Fruit fly (Drosophila melanogaster): ENCODE measurements around the gene CG42714.

Gene CG42714

DNA sequence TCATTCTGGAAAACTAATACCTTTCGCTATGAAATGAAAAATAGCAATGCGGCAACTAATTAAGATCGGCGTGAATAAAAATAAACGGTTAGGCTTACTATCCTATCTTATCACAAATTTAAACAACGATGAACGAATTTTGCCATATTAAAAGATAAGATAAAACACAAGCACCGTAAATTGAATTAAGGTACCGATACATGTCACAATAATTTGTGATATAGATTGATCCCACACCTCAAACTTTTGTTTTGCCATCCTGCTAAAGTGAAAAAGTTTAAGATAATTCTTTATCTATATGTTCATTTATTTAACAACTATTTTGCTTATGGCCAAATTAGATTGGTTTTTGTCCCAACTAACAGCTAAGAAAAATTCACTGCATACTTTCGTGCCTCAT, at the start of gene CG42714:
Gene CG42714 (minus strand): TSS at position 22 of the 400 bp plus-strand sequence.
- TF ChIP-seq CG8301 (tag; optimal IDR thresholded peaks at IDR 0.05): no peak
- TF ChIP-seq Snoo (tag; optimal IDR thresholded peaks at IDR 0.05): no peak
- no peak for TF ChIP-seq Pif1A (GFP tag; optimal IDR thresholded peaks at IDR 0.05)
- no peak for TF ChIP-seq CG13204 (GFP tag; optimal IDR thresholded peaks at IDR 0.05)
- TF ChIP-seq gl (tag; optimal IDR thresholded peaks at IDR 0.05): no peak
- no peak for TF ChIP-seq CG8159 (tag; optimal IDR thresholded peaks at IDR 0.05)
- TF ChIP-seq CG9948 (tag; optimal IDR thresholded peaks at IDR 0.05): no peak
- TF ChIP-seq D1 (tag; optimal IDR thresholded peaks at IDR 0.05): no peak
- no peak for TF ChIP-seq CG4496 (GFP tag; IDR thresholded peaks at IDR 0.05)
- no peak for TF ChIP-seq CG32121 (GFP tag; IDR thresholded peaks at IDR 0.05)
- no peak for TF ChIP-seq fd96Ca (GFP tag; IDR thresholded peaks at IDR 0.05)
- TF ChIP-seq CG34367 (tag; optimal IDR thresholded peaks at IDR 0.05): no peak
- TF ChIP-seq CG10348 (GFP tag; IDR thresholded peaks at IDR 0.05): no peak
- no peak for TF ChIP-seq EcR (GFP tag; optimal IDR thresholded peaks at IDR 0.05)
- TF ChIP-seq Ets98B (GFP tag; IDR thresholded peaks at IDR 0.05): no peak
- no peak for TF ChIP-seq CG17806 (tag; optimal IDR thresholded peaks at IDR 0.05)
- no peak for TF ChIP-seq CG12605 (GFP tag; IDR thresholded peaks at IDR 0.05)
- TF ChIP-seq CG15710 (tag; optimal IDR thresholded peaks at IDR 0.05): no peak
- no peak for TF ChIP-seq rn (GFP tag; IDR thresholded peaks at IDR 0.05)
- TF ChIP-seq Pif1B (GFP tag; optimal IDR thresholded peaks at IDR 0.05): no peak

DNA sequence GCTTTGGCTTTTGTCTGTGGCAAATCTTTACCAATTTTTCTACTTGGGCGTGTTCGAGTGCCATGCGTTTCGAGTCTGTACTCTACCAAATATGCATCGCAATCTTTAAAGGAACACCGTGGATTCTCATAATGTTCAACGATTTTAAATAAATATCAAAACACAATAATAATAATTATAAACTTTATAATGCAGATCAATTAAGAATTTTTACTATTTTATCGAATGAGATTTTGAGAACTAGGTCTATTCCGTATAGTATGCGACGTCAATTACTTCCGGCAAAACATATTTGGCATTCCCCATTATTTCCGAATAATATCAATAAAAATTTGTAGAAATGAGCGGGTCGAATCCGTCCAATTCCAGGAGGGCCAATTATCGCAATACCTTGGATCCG, 41.6 kb upstream of the CG42714 start, which contains the start of gene CG43168:
Gene CG43168 (plus strand): TSS at position 301 of the 400 bp plus-strand sequence.
- TF ChIP-seq gl (tag; optimal IDR thresholded peaks at IDR 0.05) (no peak), CG32121 (GFP tag; IDR thresholded peaks at IDR 0.05) (no peak), Ets98B (GFP tag; IDR thresholded peaks at IDR 0.05) (no peak), CG8301 (tag; optimal IDR thresholded peaks at IDR 0.05) (no peak), CG17806 (tag; optimal IDR thresholded peaks at IDR 0.05) (no peak), CG10348 (GFP tag; IDR thresholded peaks at IDR 0.05) (no peak)

dm6 chr3L:6274929-6275328, 41.1 kb upstream of the CG42714 start:
- TF ChIP-seq CG32121 (GFP tag; IDR thresholded peaks at IDR 0.05) (peak; percentile 87), Ets98B (GFP tag; IDR thresholded peaks at IDR 0.05) (peak; percentile 72), CG15710 (tag; optimal IDR thresholded peaks at IDR 0.05) (no peak), CG14655 (GFP tag; optimal IDR thresholded peaks at IDR 0.05) (no peak), CG9948 (tag; optimal IDR thresholded peaks at IDR 0.05) (no peak), gl (tag; optimal IDR thresholded peaks at IDR 0.05) (no peak), CG34367 (tag; optimal IDR thresholded peaks at IDR 0.05) (no peak), CG4496 (GFP tag; IDR thresholded peaks at IDR 0.05) (peak; percentile 79), CG13204 (GFP tag; optimal IDR thresholded peaks at IDR 0.05) (no peak), CG17806 (tag; optimal IDR thresholded peaks at IDR 0.05) (no peak), rn (GFP tag; IDR thresholded peaks at IDR 0.05) (peak; percentile 50; the same call in 1 of the 2 replicates), fd96Ca (GFP tag; IDR thresholded peaks at IDR 0.05) (peak; percentile 61; the same call in 2 of the 3 replicates), CG12605 (GFP tag; IDR thresholded peaks at IDR 0.05) (peak; percentile 86), CG8301 (tag; optimal IDR thresholded peaks at IDR 0.05) (no peak), D1 (tag; optimal IDR thresholded peaks at IDR 0.05) (no peak)

- TF ChIP-seq Pif1B (GFP tag; optimal IDR thresholded peaks at IDR 0.05) (peak; percentile 32), CG8159 (tag; optimal IDR thresholded peaks at IDR 0.05) (peak; percentile 64), CG32121 (GFP tag; IDR thresholded peaks at IDR 0.05) (no peak), CG15710 (tag; optimal IDR thresholded peaks at IDR 0.05) (peak; percentile 50), CG10348 (GFP tag; IDR thresholded peaks at IDR 0.05) (no peak), Ets98B (GFP tag; IDR thresholded peaks at IDR 0.05) (no peak), CG9948 (tag; optimal IDR thresholded peaks at IDR 0.05) (peak; percentile 42), Snoo (tag; optimal IDR thresholded peaks at IDR 0.05) (peak; percentile 41), Pif1A (GFP tag; optimal IDR thresholded peaks at IDR 0.05) (peak; percentile 36), CG17806 (tag; optimal IDR thresholded peaks at IDR 0.05) (peak; percentile 54)
Observed at dm6 chr3L:6270283-6270682, 36.4 kb upstream of the CG42714 start.

DNA sequence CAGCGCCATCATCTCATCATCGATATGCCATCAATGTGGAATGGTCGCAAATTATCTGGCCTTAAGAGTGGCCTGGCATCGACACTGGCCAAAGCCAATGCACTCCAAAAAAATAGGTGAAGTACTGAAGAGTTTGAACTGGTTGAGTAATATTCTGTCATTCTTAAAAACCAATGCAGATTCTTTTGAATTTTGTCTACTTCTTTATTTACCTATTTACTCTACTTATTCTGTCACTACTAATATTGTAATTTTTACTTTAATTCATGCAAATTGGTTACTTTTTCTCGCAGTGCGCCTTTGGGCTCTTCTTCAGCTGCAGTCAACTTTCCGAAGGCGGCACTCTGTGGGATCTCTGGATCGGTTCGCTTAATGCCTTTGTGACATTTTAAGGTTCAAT, 35.1 kb upstream of the CG42714 start:
- TF ChIP-seq CG4496 (GFP tag; IDR thresholded peaks at IDR 0.05) (no peak), fd96Ca (GFP tag; IDR thresholded peaks at IDR 0.05) (no peak), CG9948 (tag; optimal IDR thresholded peaks at IDR 0.05) (peak; percentile 46), CG14655 (GFP tag; optimal IDR thresholded peaks at IDR 0.05) (peak; percentile 53), CG8159 (tag; optimal IDR thresholded peaks at IDR 0.05) (peak; percentile 50), CG15710 (tag; optimal IDR thresholded peaks at IDR 0.05) (peak; percentile 32), rn (GFP tag; IDR thresholded peaks at IDR 0.05) (no peak), Snoo (tag; optimal IDR thresholded peaks at IDR 0.05) (peak; percentile 34), EcR (GFP tag; optimal IDR thresholded peaks at IDR 0.05) (no peak), CG10348 (GFP tag; IDR thresholded peaks at IDR 0.05) (no peak), Ets98B (GFP tag; IDR thresholded peaks at IDR 0.05) (no peak), gl (tag; optimal IDR thresholded peaks at IDR 0.05) (no peak), CG34367 (tag; optimal IDR thresholded peaks at IDR 0.05) (peak; percentile 4), D1 (tag; optimal IDR thresholded peaks at IDR 0.05) (no peak), Pif1A (GFP tag; optimal IDR thresholded peaks at IDR 0.05) (peak; percentile 61), Pif1B (GFP tag; optimal IDR thresholded peaks at IDR 0.05) (peak; percentile 36), CG12605 (GFP tag; IDR thresholded peaks at IDR 0.05) (no peak), CG8301 (tag; optimal IDR thresholded peaks at IDR 0.05) (peak; percentile 51), CG32121 (GFP tag; IDR thresholded peaks at IDR 0.05) (no peak), CG13204 (GFP tag; optimal IDR thresholded peaks at IDR 0.05) (no peak), CG17806 (tag; optimal IDR thresholded peaks at IDR 0.05) (peak; percentile 48)

DNA sequence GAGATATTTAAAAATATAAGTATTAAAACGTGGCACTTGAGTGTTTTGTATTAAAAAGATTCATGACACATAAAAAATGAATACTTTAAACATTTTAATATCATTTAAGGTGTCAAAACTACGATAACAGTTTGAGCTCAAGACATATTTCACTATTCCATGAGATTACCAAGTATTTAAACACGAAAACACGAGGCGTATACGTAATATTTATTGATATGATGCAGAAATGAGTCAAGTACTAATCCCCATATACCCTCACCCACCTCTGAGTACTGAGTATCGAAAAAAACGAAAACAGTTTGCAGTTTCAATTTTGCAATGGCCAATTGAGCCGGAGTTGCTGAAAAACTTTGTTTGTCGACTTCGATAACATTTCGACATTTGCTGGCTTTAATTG, 34.2 kb upstream of the CG42714 start:
- TF ChIP-seq rn (GFP tag; IDR thresholded peaks at IDR 0.05): no peak
- TF ChIP-seq Pif1A (GFP tag; optimal IDR thresholded peaks at IDR 0.05): peak; percentile 7
